Fruit fly (Drosophila melanogaster) whole organism, prepupa: ENCODE results near the gene CG42404.

Experiments
- Blimp-1 ChIP-seq: fragments of 200-800 bp; sonication (Bioruptor generic); optimal IDR thresholded peaks from 3 replicates; lab custom pipeline; 2017; ENCODE audit warnings: missing biosample characterization, missing genetic modification characterization, mild to moderate bottlenecking, moderate library complexity, missing genetic modification reagents
- CG10669 ChIP-seq: fragments of 200-800 bp; sonication (Bioruptor generic); optimal IDR thresholded peaks from 3 replicates; lab custom pipeline; 2018; ENCODE audit warnings: missing biosample characterization, mild to moderate bottlenecking, missing genetic modification characterization, moderate library complexity
- CG11762 ChIP-seq: fragments of 200-800 bp; sonication (Bioruptor generic); optimal IDR thresholded peaks from 3 replicates; lab custom pipeline; 2016; ENCODE audit warnings: missing biosample characterization, missing genetic modification characterization; ENCODE audit not compliant: insufficient read depth
- CG15336 ChIP-seq: fragments of 200-800 bp; sonication (Bioruptor generic); IDR thresholded peaks from 2 replicates; pipeline ENCODE4 v1.3.6; 2022; ENCODE audit warnings: missing biosample characterization, missing genetic modification characterization
- CG1621 ChIP-seq: fragments of 200-800 bp; sonication (Bioruptor generic); optimal IDR thresholded peaks from 3 replicates; lab custom pipeline; 2018; ENCODE audit warnings: missing biosample characterization, mild to moderate bottlenecking, missing genetic modification characterization
- CG34406 ChIP-seq: fragments of 200-800 bp; sonication (Bioruptor generic); optimal IDR thresholded peaks from 3 replicates; lab custom pipeline; 2016; ENCODE audit warnings: missing biosample characterization, missing genetic modification characterization
- CG4318 ChIP-seq: fragments of 200-800 bp; sonication (Bioruptor generic); optimal IDR thresholded peaks from 3 replicates; lab custom pipeline; 2017; ENCODE audit warnings: missing biosample characterization, mild to moderate bottlenecking, missing genetic modification characterization
- CG6163 ChIP-seq: fragments of 200-800 bp; sonication (Bioruptor generic); IDR thresholded peaks from 3 replicates; pipeline ENCODE4 v1.3.6; 2022; ENCODE audit warnings: missing biosample characterization, missing genetic modification characterization
- CG6276 ChIP-seq: fragments of 200-800 bp; sonication (Bioruptor generic); optimal IDR thresholded peaks from 2 replicates; lab custom pipeline; 2017; ENCODE audit warnings: missing biosample characterization, mild to moderate bottlenecking, missing genetic modification characterization
- CG6808 ChIP-seq: fragments of 200-800 bp; sonication (Bioruptor generic); optimal IDR thresholded peaks from 3 replicates; lab custom pipeline; 2017; ENCODE audit warnings: missing biosample characterization, missing genetic modification characterization, mild to moderate bottlenecking, moderate library complexity, missing genetic modification reagents
- Eip78C ChIP-seq: fragments of 200-800 bp; sonication (Bioruptor generic); peaks from one replicate; lab custom pipeline; 2016; ENCODE audit warnings: missing biosample characterization, missing genetic modification characterization
- Ets96B ChIP-seq: fragments of 200-800 bp; optimal IDR thresholded peaks from 2 replicates; lab custom pipeline; 2019; ENCODE audit warnings: missing biosample characterization, mild to moderate bottlenecking, missing genetic modification characterization, moderate library complexity
- Sox102F ChIP-seq: fragments of 200-800 bp; sonication (Bioruptor generic); optimal IDR thresholded peaks from 2 replicates; lab custom pipeline; 2016; ENCODE audit warnings: missing biosample characterization, mild to moderate bottlenecking, missing genetic modification characterization
- Sox14 ChIP-seq: fragments of 200-800 bp; sonication (Bioruptor generic); optimal IDR thresholded peaks from 3 replicates; lab custom pipeline; 2016; ENCODE audit warnings: missing biosample characterization, missing genetic modification characterization
- achi ChIP-seq: fragments of 200-800 bp; sonication (Bioruptor generic); optimal IDR thresholded peaks from 3 replicates; lab custom pipeline; 2016; ENCODE audit warnings: missing biosample characterization, missing genetic modification characterization
- cyc ChIP-seq: fragments of 200-800 bp; sonication (Bioruptor generic); optimal IDR thresholded peaks from 3 replicates; lab custom pipeline; 2016; ENCODE audit warnings: missing biosample characterization, missing genetic modification characterization
- dac ChIP-seq: fragments of 200-800 bp; sonication (Bioruptor generic); optimal IDR thresholded peaks from 2 replicates; lab custom pipeline; 2017; ENCODE audit warnings: missing biosample characterization, mild to moderate bottlenecking, missing genetic modification characterization
- eg ChIP-seq: fragments of 200-800 bp; sonication (Bioruptor generic); IDR thresholded peaks from 3 replicates; pipeline ENCODE4 v1.3.6; 2022; ENCODE audit warnings: missing biosample characterization, missing genetic modification characterization
- fd59A ChIP-seq: fragments of 200-800 bp; sonication (Bioruptor generic); optimal IDR thresholded peaks from 2 replicates; lab custom pipeline; 2017; ENCODE audit warnings: missing biosample characterization, mild to moderate bottlenecking, missing genetic modification characterization, missing genetic modification reagents
- net ChIP-seq: fragments of 200-800 bp; sonication (Bioruptor generic); optimal IDR thresholded peaks from 3 replicates; lab custom pipeline; 2016; ENCODE audit warnings: missing biosample characterization, missing genetic modification characterization
- pdm3 ChIP-seq: fragments of 200-800 bp; sonication (Bioruptor generic); optimal IDR thresholded peaks from 3 replicates; lab custom pipeline; 2016; ENCODE audit warnings: missing biosample characterization, missing genetic modification characterization
- salr ChIP-seq, 2 experiments: fragments of 200-800 bp; sonication (Bioruptor generic); optimal IDR thresholded peaks; 3 replicates each; lab custom pipeline; 2016 to 2018; ENCODE audit warnings: missing biosample characterization in 2 of 2, missing genetic modification characterization in 2 of 2, mild to moderate bottlenecking in 1 of 2
- ss ChIP-seq, 2 experiments: fragments of 200-800 bp; sonication (Bioruptor generic); optimal IDR thresholded peaks; 2 replicates in 1 of 2; 3 replicates in 1 of 2; lab custom pipeline; 2017 to 2018; ENCODE audit warnings: mild to moderate bottlenecking in 2 of 2, missing biosample characterization in 2 of 2, missing genetic modification characterization in 2 of 2, moderate library complexity in 1 of 2
- svp ChIP-seq: fragments of 200-800 bp; sonication (Bioruptor generic); peaks from one replicate; lab custom pipeline; 2016; ENCODE audit warnings: missing biosample characterization, missing genetic modification characterization
- topi ChIP-seq: fragments of 200-800 bp; sonication (Bioruptor generic); optimal IDR thresholded peaks from 3 replicates; lab custom pipeline; 2016; ENCODE audit warnings: missing biosample characterization, missing genetic modification characterization
- vri ChIP-seq: fragments of 200-800 bp; sonication (Bioruptor generic); optimal IDR thresholded peaks from 3 replicates; lab custom pipeline; 2016; ENCODE audit warnings: missing biosample characterization, mild to moderate bottlenecking, missing genetic modification characterization

Gene CG42404

dm6 chr3R:15280619-15281334 lies 30.9 kb downstream of the CG42404 start (continued):
- TF ChIP-seq CG34406 (GFP tag; lab: Kevin White, UChicago): peak; percentile 76
- no peak for TF ChIP-seq fd59A (GFP tag; lab: Kevin White, UChicago)
- TF ChIP-seq CG4318 (GFP tag; lab: Kevin White, UChicago): peak; percentile 33
- peak; percentile 57 for TF ChIP-seq Sox14 (GFP tag; lab: Kevin White, UChicago)
- peak; percentile 67 for TF ChIP-seq CG6276 (GFP tag; lab: Kevin White, UChicago)
- TF ChIP-seq cyc (GFP tag; lab: Kevin White, UChicago): peak; percentile 72
- peak in 1 of 2 experiments; percentile 78 for TF ChIP-seq salr (GFP tag; optimal IDR thresholded peaks at IDR 0.05; lab: Kevin White, UChicago)
- peak; percentile 73 for TF ChIP-seq topi
- peak; percentile 33; the same call in 1 of the 3 replicates for TF ChIP-seq eg (GFP tag; lab: Robert Waterston, UW)

dm6 chr3R:15281335-15281963 lies 31.6 kb downstream of the CG42404 start:
- TF ChIP-seq Eip78C (peak; percentile 44), dac (GFP tag; lab: Kevin White, UChicago) (no peak)

dm6 chr3R:15282326-15282725 lies 32.4 kb downstream of the CG42404 start:
- TF ChIP-seq ss (GFP tag; optimal IDR thresholded peaks at IDR 0.05; lab: Kevin White, UChicago) (no peak), CG15336 (GFP tag; lab: Robert Waterston, UW) (no peak), CG11762 (no peak), vri (GFP tag; lab: Kevin White, UChicago) (no peak), CG1621 (no peak), pdm3 (GFP tag; lab: Kevin White, UChicago) (no peak)

dm6 chr3R:15282982-15283809 lies 33.3 kb downstream of the CG42404 start:
- TF ChIP-seq svp (GFP tag; lab: Kevin White, UChicago) (peak; percentile 62), Ets96B (tag; lab: Kevin White, UChicago) (no peak), Blimp-1 (GFP tag; lab: Kevin White, UChicago) (no peak), net (GFP tag; lab: Kevin White, UChicago) (no peak), Eip78C (peak; percentile 48)

dm6 chr3R:15286024-15286692 lies 36.3 kb downstream of the CG42404 start:
- TF ChIP-seq achi (GFP tag; lab: Kevin White, UChicago) (no peak), CG10669 (GFP tag; lab: Kevin White, UChicago) (peak; percentile 40)
- TF ChIP-seq, all 60 proteins: peak for 1

dm6 chr3R:15286693-15287041 lies 36.8 kb downstream of the CG42404 start:
- TF ChIP-seq CG6808 (no peak), Sox102F (GFP tag; lab: Kevin White, UChicago) (no peak), CG6163 (GFP tag; lab: Robert Waterston, UW) (no peak), CG6276 (GFP tag; lab: Kevin White, UChicago) (peak; percentile 31)
- TF ChIP-seq, all 60 proteins: peak for 1
